Worm (Caenorhabditis elegans) whole organism, mixed stage, embryonic: ENCODE results near the gene frm-3.

Source experiments
- M03D4.4 ChIP-seq: sonication (generic microtip); optimal IDR thresholded peaks from 2 replicates; lab custom pipeline; 2017; ENCODE audit warnings: mild to moderate bottlenecking, missing genetic modification characterization, missing compliant biosample characterization
- blmp-1 ChIP-seq: fragments of 150-350 bp; optimal IDR thresholded peaks from 2 replicates; lab custom pipeline; 2014; ENCODE audit warnings: missing biosample characterization, missing genetic modification characterization
- ces-1 ChIP-seq: fragments of 150-350 bp; optimal IDR thresholded peaks from 2 replicates; lab custom pipeline; 2014; ENCODE audit warnings: missing biosample characterization, missing genetic modification reagents, missing genetic modification characterization
- elt-1 ChIP-seq: sonication (generic microtip); optimal IDR thresholded peaks from 2 replicates; lab custom pipeline; 2017; ENCODE audit warnings: missing genetic modification characterization, mild to moderate bottlenecking, missing compliant biosample characterization, antibody characterized with exemption, moderate library complexity, borderline replicate concordance; ENCODE audit not compliant: insufficient read depth
- elt-3 ChIP-seq: fragments of 150-350 bp; optimal IDR thresholded peaks from 2 replicates; lab custom pipeline; 2014; ENCODE audit warnings: missing biosample characterization, missing genetic modification characterization
- lin-32 ChIP-seq: fragments of 200-800 bp; sonication (Bioruptor generic); optimal IDR thresholded peaks from 2 replicates; lab custom pipeline; 2018; ENCODE audit warnings: mild to moderate bottlenecking, missing genetic modification characterization, missing compliant biosample characterization
- lsy-2 ChIP-seq: fragments of 150-350 bp; optimal IDR thresholded peaks from 2 replicates; lab custom pipeline; 2014; ENCODE audit warnings: missing biosample characterization, missing genetic modification characterization
- nhr-12 ChIP-seq: fragments of 150-350 bp; optimal IDR thresholded peaks from 2 replicates; lab custom pipeline; 2014; ENCODE audit warnings: missing biosample characterization, missing genetic modification characterization
- nhr-2 ChIP-seq: fragments of 150-350 bp; optimal IDR thresholded peaks from 2 replicates; lab custom pipeline; 2014; ENCODE audit warnings: missing biosample characterization, missing genetic modification characterization
- nhr-28 ChIP-seq: fragments of 150-350 bp; optimal IDR thresholded peaks from 2 replicates; lab custom pipeline; 2014; ENCODE audit warnings: missing biosample characterization, missing genetic modification characterization
- pha-4 ChIP-seq: fragments of 150-350 bp; optimal IDR thresholded peaks from 2 replicates; lab custom pipeline; 2018; ENCODE audit warnings: missing biosample characterization, missing genetic modification reagents, missing genetic modification characterization
- snpc-4 ChIP-seq: fragments of 150-350 bp; optimal IDR thresholded peaks from 2 replicates; lab custom pipeline; 2014; ENCODE audit warnings: missing biosample characterization, missing genetic modification characterization
- sptf-1 ChIP-seq: sonication (generic microtip); optimal IDR thresholded peaks from 2 replicates; lab custom pipeline; 2017; ENCODE audit warnings: mild to moderate bottlenecking, missing genetic modification characterization, moderate library complexity, missing compliant biosample characterization
- unc-62 ChIP-seq: fragments of 150-350 bp; optimal IDR thresholded peaks from 2 replicates; lab custom pipeline; 2014; ENCODE audit warnings: missing biosample characterization, missing genetic modification reagents, missing genetic modification characterization

DNA sequence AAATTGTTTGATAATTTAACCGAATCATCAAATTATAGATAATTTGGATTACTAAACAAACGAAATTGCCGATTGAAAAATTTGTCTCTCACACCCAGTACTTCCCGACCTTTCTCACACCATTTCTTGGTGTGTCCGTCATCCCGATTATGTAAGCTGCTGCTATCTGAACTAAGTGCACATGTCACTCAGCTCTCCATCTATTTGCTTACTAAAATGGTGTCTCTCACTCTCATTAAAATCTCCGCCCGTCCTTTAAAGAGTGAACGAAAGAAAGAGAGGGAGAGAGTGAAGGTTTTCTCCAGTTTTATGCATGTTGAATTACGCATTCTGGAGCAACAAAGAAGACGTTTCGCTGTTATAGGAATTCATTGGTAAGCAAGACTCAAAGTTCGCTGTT lies 17.8 kb upstream of the frm-3 start:
- TF ChIP-seq nhr-28 = no peak
- TF ChIP-seq elt-3 (tag; lab: Kevin White, UChicago) = no peak
- no peak for TF ChIP-seq lsy-2 (tag; lab: Kevin White, UChicago)
- TF ChIP-seq M03D4.4 = no peak
- no peak for TF ChIP-seq nhr-12 (tag; lab: Kevin White, UChicago)
- TF ChIP-seq unc-62 (GFP tag; lab: Kevin White, UChicago) = no peak
- no peak for TF ChIP-seq pha-4
- no peak for TF ChIP-seq snpc-4 (tag; lab: Kevin White, UChicago)
- peak; percentile 69 for TF ChIP-seq ces-1
- no peak for TF ChIP-seq lin-32
- no peak for TF ChIP-seq elt-1 (tag; lab: Kevin White, UChicago)
- no peak for TF ChIP-seq blmp-1 (tag; lab: Kevin White, UChicago)
- no peak for TF ChIP-seq sptf-1 (tag; lab: Kevin White, UChicago)
- TF ChIP-seq nhr-2 (tag; lab: Kevin White, UChicago) = no peak
